Worm (Caenorhabditis elegans) whole organism, late embryonic: Measurements from ENCODE around the gene Y82E9BR.5.

Experiments
- T23F11.4 ChIP-seq: fragments of 200-800 bp; sonication (Bioruptor generic); optimal IDR thresholded peaks from 2 replicates; lab custom pipeline; 2018; ENCODE audit warnings: mild to moderate bottlenecking, missing genetic modification characterization, missing compliant biosample characterization
- ama-1 ChIP-seq: fragments of 150-350 bp; optimal IDR thresholded peaks from 2 replicates; lab custom pipeline; 2014
- ets-4 ChIP-seq: sonication (generic microtip); optimal IDR thresholded peaks from 2 replicates; lab custom pipeline; 2016; ENCODE audit warnings: missing genetic modification characterization, missing compliant biosample characterization
- fkh-10 ChIP-seq: fragments of 150-350 bp; optimal IDR thresholded peaks from 2 replicates; lab custom pipeline; 2014; ENCODE audit warnings: missing biosample characterization, missing genetic modification reagents, missing genetic modification characterization
- pha-2 ChIP-seq: sonication (generic microtip); optimal IDR thresholded peaks from 2 replicates; lab custom pipeline; 2017; ENCODE audit warnings: mild to moderate bottlenecking, missing genetic modification characterization, missing compliant biosample characterization
- pqm-1 ChIP-seq: sonication (generic microtip); optimal IDR thresholded peaks from 2 replicates; lab custom pipeline; 2016; ENCODE audit warnings: missing genetic modification characterization, missing compliant biosample characterization
- tbx-2 ChIP-seq: sonication (generic microtip); optimal IDR thresholded peaks from 2 replicates; lab custom pipeline; 2016; ENCODE audit warnings: missing genetic modification characterization, missing compliant biosample characterization
- unc-86 ChIP-seq: sonication (generic microtip); optimal IDR thresholded peaks from 2 replicates; lab custom pipeline; 2016; ENCODE audit warnings: missing genetic modification characterization, missing compliant biosample characterization

- TF ChIP-seq ama-1 (no peak), T23F11.4 (GFP tag; lab: Kevin White, UChicago) (no peak), unc-86 (tag; lab: Kevin White, UChicago) (no peak), fkh-10 (no peak), tbx-2 (tag; lab: Kevin White, UChicago) (no peak), pqm-1 (tag; lab: Kevin White, UChicago) (no peak), ets-4 (tag; lab: Kevin White, UChicago) (no peak), pha-2 (tag; lab: Kevin White, UChicago) (no peak)
These were observed 9.8 kb upstream of the Y82E9BR.5 start, which contains the start of gene Y82E9BR.20 for ce11 chrIII:1374355-1374807.
